Worm (Caenorhabditis elegans): ENCODE data around the gene Y45F3A.5.
A peak's percentile ranks its signal among the peaks of the same experiment; 100 is the strongest.

ce11 chrIII:10562542-10562941 is 23.6 kb downstream of the Y45F3A.5 start:
- TF ChIP-seq tab-1 (GFP tag; IDR thresholded peaks at IDR 0.05) = no peak
- no peak for TF ChIP-seq cog-1 (tag; optimal IDR thresholded peaks at IDR 0.05)
- TF ChIP-seq T22C8.4 (GFP tag; IDR thresholded peaks at IDR 0.05) = peak; percentile 70
- TF ChIP-seq med-1 (GFP tag; optimal IDR thresholded peaks at IDR 0.05; ENCODE audit: insufficient read depth) = no peak
- TF ChIP-seq ztf-23 (GFP tag; IDR thresholded peaks at IDR 0.05) = no peak
- TF ChIP-seq ref-1 (GFP tag; conservative IDR thresholded peaks at IDR 0.05) = no peak
- no peak for TF ChIP-seq ztf-29 (GFP tag; IDR thresholded peaks at IDR 0.05)
- TF ChIP-seq flt-1 (GFP tag; IDR thresholded peaks at IDR 0.05) = no peak
- no peak for TF ChIP-seq klf-2 (GFP tag; conservative IDR thresholded peaks at IDR 0.05)

Measured in whole organism, midembryonic.